Fruit fly (Drosophila melanogaster): ENCODE data around the gene CG17328.
A peak's percentile ranks its signal among the peaks of the same experiment; 100 is the strongest.

dm6 chr2L:16286360-16287005, 13.3 kb upstream of the CG17328 start:
- TF ChIP-seq CG12104 (GFP tag; optimal IDR thresholded peaks at IDR 0.05) = peak; percentile 57
- TF ChIP-seq pan (optimal IDR thresholded peaks at IDR 0.05) = no peak
- TF ChIP-seq pan (GFP tag; optimal IDR thresholded peaks at IDR 0.05 in 1 of 2, IDR thresholded peaks at IDR 0.05 in 1 of 2) = no peak
- TF ChIP-seq CG6683 (GFP tag; optimal IDR thresholded peaks at IDR 0.05) = peak; percentile 67
- peak in 1 of 3 experiments; percentile 78 for TF ChIP-seq lola (GFP tag; optimal IDR thresholded peaks at IDR 0.05)
- TF ChIP-seq CG13123 (GFP tag; optimal IDR thresholded peaks at IDR 0.05) = peak; percentile 73
- peak; percentile 93 for TF ChIP-seq kni (GFP tag; optimal IDR thresholded peaks at IDR 0.05)
- TF ChIP-seq jing (GFP tag; optimal IDR thresholded peaks at IDR 0.05) = peak; percentile 38
- no peak for TF ChIP-seq CG11695 (GFP tag; IDR thresholded peaks at IDR 0.05)
- TF ChIP-seq lilli (GFP tag; optimal IDR thresholded peaks at IDR 0.05) = peak; percentile 86

All from whole organism, embryonic.